Fruit fly (Drosophila melanogaster) whole organism, larva: ENCODE measurements around the gene CG18641.

Source experiments
- noc ChIP-seq: fragments of 200-800 bp; sonication (Bioruptor generic); optimal IDR thresholded peaks from 3 replicates; lab custom pipeline; 2019; ENCODE audit warnings: missing biosample characterization, mild to moderate bottlenecking, missing genetic modification characterization, moderate library complexity

CG18641 gene

DNA sequence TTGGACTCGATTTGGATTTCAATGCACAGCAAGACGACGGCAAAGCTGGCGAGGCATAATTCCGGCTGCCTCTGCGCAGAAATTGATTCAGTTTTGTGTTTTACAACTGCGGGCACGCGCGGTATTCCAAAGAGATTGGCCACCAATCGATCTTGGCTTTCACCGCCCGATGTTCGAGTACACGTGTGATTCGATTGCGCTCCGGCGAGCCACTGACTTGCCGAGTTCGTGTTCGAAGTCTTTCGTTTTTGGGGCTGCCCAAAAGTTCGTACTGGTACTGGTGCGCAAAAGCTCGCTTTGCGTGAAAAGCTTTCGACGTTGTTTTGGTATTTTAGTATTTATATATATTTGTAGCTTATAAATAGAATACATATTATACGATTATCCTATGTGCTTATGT is at the start of gene CG18641:
CG18641 (minus strand) TSS at position 214 of the 400 bp plus-strand sequence.
- TF ChIP-seq noc: no peak

DNA sequence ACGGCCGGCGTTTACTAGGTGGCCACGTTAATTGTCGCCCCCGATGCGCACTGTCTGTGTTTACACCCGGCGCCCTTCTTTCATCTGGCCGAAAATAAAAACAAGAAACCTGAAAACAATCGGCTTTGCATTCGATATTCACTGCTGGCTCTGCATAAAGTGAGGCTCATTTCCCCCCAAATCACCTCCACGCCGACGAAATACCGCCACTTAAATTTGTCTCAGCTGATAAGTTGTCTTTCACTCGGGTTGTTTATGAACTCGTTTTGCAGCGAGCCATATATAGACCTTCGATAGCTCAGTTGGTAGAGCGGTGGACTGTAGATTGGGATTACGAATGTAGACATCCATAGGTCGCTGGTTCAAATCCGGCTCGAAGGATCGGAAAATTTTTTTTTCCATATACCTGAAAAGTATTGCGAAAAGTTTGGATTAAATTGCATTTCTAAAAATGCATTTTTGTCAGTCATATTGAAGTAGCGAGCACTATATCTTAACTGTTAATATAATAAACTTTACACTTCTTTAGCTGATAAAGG is 47.3 kb upstream of the CG18641 start:
- TF ChIP-seq noc: no peak

DNA sequence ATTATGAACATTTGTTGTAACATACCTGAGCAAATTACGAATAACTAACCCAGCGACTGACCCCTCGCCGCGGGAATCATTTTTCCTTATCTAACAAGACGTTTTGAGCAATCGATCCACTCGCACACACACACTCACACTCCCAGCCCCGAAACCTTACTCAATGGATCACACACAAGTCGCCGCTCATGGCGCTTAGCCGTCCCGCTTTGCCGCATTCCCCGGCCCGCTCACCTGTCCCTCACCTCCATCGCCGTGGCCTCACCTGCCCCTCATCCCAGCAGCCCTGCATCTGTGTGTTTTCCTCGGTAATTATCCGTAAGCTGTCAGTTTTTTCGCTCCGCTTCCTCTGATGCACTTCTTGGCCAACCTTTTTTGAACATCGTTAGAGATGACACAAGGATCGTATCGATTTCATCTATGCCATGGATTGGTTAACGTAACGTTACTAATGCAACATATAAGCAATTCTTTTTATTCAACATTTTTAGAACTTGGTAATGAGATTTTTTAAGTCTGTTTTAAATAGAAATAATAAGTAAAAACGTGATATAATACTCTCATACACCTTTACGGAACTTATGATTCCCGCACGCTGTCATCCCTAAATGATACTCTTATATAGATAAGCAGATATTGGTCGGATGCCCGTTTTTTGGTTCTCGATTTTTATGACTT is 46.3 kb upstream of the CG18641 start:
- TF ChIP-seq noc: no peak

DNA sequence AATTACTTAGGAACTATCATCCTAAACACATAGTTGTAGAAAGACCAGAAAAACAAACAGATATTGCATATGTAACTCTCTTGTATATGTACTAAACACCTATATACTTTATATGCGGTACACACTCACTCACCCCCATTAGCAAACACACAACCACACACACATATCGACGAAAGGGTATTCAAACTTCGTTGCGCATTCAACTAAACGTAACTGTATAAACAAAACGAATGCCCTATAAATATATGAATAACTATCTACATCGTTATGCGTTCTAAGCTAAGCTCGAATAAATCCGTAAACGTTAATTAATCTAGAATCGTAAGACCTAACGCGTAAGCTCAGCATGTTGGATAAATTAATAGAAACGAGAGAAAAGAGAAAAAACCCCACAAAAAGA is 44.1 kb upstream of the CG18641 start:
- TF ChIP-seq noc: no peak

DNA sequence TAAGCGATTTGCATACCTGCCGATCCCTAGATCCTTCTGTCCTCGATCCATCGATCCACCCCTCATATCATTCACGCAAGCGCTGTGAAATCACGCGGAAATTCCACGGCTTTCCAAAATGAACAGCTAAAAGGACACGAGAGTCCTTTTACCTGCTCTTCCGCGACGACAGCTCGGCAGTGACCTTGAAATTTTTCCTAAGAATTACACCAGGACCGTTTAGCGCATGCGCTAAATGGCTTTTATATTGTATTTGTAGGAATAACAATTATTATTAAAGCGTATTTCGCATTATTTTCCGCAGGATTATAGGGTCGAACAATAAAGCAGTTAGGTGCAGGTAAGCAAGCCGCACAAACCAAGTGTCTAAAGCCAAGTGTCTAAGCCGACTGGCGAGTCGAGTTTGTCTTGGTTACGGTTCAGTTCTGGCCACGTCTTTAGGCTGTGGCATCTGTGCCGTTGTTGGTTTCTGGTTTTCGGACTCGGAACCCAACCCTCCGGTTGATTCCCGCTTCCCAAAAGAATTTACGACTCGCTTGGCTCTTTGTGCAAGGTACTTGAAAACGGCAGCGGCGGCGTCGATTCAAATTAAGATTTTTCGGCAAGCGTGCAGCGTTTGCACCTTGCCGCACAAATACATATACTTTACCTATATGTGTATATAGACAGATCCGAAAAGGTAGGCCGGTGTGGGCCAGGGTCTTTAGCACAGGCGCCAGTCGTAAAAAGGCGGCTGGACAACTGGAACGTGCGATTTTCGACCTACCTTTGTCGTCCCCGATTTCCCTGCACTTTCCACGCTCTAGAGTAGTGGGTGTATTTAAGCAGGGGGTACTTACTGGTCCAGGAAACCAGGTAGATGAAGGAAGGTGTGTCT is 41.6 kb upstream of the CG18641 start:
- no peak for TF ChIP-seq noc

DNA sequence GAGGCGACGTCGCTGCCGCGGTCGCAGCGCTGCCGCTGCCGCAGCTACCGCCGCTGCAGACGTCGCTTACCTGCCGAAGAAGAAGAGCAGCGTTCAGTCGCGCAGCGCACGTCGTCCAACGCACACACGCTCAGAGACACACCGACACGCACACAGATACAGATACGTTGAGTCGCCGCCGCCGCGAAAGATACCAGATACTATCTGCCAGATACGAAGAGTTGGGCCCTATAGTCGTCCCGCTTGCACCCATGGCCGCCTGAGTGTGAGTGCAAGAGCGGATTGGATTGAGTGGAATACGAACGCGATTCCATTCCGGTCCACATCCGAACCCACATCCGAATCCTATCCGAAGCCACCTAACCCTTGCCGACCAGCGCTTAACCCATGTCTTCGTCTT is 39.5 kb upstream of the CG18641 start:
- no peak for TF ChIP-seq noc

DNA sequence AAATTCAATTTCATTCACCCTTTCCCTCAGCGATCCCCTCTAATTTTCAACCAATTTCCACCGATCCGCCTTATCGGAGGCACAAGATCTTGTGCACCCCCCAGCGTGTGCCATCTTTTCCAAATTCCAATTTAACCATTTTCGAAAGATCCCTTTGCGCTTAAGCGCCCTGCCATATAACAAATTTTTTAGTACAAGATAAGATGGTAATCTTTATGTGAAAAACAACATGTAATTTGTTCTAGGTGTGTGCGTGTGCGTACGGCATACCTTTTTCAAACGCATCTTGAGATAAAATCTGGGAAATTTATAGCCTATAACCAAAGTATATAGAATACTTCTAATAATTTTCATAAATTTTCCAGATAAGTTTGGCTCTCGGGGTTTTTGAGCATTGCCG is 38.7 kb upstream of the CG18641 start:
- no peak for TF ChIP-seq noc

DNA sequence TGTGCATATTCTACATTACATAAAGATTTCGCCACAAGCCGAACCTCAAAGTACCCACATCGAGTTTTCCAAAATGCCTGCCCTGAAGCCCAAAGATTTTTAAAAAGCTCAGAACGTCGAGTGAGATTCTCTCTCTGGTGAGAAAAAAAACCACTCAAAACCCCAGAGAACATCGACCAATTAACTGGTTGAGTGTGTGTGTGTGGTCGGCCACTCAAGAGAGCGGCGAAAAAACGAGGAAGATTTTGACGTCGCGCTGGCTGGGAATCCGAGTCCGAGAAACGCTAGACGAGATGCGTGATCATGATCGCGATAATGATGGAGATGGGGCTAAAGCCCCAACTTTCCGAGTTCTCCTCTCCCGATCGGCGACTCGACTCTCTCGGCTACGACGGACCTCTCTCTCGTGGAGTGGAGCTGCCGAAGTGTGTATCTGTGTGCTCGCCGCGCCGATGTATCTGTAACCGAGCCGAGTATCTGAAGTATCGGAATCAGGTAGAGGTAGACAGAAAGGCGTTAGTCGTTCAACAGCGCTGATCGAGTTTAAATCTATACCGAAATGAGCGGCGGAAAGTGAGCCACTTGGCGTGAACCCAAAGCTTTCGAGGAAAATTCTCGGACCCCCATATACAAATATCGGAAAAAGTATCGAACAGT is 35.7 kb upstream of the CG18641 start:
- TF ChIP-seq noc: no peak

DNA sequence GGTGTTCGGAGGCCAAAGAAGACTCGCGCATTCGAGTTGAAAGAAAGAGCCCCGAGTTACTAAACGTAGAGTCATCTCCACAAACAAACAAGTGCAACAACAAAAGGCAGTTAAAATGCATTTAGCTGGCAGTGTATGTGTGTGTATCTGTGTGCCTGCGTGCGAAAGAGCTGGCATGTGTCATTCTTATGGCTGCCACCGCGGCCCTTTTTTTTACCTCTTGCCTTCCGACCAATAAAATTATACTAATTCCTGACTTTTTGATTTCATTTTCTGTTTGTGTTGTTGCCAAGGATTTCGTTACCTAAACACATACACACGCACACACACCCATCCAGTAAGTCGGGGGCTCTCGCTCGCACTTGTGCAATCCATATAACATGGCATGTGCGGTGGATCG is 34.5 kb upstream of the CG18641 start:
- no peak for TF ChIP-seq noc

DNA sequence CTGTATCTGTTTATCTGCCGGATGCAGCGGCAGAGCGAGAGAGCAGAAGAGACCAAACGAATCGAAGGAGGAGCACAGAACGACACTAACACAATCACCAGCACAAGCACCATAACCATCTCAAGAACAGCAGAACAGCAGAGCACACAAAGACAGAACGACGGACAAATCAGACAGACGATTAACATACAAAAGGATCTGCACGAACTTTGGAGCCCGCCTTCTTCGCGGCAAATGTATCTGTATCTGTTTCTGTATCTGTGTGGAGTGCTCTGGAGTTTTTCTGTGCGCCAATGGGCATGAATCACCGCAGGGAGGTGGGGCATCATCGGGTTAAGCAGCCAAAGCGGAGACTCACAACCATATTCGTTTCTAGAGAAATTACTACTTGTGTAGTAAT is 33.4 kb upstream of the CG18641 start:
- TF ChIP-seq noc: no peak

DNA sequence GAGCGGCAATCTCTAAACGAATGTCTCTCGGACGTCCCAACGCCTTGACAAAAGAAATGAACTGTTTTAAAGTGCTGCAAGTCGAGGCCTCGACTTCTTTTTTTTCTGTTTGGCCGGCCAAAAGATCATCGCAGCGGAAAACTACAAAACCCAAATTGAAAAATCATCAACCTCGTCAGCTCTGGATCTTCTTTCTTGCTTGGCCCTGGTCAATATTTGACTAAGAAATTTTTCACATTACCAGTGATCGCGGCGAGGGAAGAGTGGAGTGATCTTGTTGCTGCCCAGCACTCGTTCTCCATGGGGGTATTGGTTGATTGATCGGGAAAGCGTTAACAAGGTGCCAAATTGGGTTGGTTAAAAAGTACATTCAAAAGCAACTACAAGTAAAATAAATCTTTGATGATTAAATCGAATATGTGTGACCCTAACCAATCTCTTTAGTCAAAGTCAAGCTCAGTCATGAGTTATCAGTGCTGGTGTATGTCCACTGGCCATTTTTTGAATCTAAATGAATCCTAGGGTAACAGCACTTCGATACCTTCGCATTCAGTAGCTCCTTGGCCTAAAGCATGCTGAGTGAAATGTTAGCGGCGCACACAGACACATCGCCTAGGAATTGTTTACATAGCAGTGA is 23.6 kb upstream of the CG18641 start:
- TF ChIP-seq noc: no peak

DNA sequence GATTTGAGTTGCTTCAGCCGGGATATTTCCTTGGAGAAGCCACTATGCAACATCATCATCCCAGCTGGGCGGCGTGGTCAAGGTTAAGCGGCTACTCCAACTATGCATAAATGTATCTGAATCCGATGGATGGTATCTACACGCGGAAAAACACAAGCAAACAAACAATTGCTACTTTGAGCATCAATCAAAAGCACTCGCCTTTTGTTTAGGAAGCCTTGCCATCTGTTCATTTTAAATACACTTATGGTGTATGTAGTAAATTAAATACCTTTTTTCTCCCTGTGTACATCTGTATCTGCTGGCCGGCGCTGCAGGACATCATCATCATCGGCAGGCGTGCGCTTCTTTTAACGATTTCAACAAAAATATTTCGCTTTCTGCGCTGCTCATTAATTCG is 21.1 kb upstream of the CG18641 start:
- no peak for TF ChIP-seq noc

DNA sequence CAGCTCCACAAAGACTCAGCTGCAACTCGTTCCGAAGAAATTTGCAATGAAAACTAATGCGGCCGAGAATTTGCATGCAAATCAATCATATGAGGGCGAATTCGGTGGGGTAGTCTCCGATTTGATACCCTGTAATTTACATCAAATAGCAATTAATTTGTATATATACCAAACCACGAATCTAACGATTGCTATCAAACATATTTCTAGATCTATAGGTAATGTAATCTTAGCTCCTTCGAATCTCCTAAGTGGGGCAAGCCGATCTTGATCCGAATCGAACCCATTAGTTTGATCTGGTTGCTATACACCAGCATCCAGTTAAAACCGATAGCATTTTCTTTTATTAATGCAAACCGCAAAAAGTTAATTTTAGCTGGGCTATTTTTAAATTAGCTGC is 19.1 kb upstream of the CG18641 start:
- TF ChIP-seq noc: no peak

DNA sequence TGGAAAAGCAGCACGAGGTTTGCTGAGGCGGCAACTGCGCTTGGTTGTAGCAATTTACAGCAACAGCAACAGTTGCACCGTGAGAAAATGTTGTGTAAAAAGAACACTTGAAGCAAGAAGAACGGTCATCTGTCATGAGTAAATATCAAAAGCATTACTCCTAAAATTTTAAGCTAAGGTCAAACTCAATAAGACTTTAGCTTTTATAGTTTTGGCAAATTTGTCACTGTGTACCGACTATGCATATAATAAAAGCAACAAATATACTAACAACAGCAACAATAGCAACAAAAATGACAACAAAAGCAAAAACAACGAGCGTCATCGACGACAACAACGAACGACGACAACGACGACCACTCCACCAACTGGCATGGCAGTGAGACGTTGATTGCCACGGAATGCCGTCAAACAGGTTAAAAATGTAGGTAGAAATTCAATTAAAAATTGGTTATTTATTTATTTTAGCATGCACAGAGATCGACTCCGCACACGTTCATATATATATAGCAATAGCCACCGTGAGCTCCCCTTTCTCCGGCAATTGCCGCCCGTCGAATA is 18.5 kb upstream of the CG18641 start:
- no peak for TF ChIP-seq noc

DNA sequence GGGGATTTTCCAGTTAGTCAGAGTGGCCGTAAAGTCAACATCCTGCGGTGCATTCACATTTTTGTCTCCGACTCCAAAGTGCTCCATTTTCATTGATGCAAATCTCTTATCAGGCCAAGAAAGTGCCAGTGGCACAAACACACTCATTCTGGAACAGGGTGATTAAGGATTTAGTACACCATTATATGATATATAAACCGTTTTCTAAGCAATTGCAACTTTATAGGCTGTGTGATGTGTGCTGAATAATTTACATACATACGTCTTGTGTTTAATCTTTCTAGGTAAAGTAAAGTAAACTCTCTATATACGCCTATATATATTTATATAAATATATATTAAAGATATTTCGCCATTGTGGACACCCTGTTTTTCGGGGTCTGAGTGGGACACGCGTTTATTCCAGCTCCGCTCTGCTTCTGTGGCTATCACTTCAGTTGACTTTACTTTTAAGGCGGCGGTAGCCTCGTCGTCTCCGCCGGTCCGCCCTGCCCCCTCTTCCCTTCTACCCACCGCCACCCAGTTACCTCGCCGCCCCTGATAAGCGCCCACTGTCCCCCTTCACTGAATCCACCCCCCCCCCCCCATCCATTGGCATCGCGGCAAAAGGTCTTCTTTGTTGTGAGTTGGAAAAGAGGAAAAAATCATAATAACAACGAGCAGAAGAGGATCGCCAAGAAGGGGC is 17.8 kb upstream of the CG18641 start:
- TF ChIP-seq noc: no peak

DNA sequence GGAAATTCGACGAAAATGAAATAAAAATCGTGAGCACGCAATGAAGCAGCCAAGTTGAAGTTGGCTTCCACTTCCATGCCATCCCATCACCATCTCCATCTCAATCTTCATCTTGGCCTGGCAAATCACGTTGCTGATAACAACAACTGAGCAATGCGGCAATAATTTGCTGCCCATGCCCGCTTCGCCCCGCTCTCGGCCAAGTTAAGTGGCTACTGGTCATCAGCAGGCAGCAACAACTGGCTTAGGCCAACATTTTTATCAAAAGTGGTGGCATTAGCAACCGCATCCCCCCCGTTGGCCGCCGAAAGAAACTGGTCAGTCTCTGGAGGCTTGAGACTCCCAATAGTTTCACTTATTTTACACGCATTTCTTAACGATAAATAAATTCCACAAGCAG is 15.1 kb upstream of the CG18641 start:
- TF ChIP-seq noc: no peak
